Worm (Caenorhabditis elegans) whole organism, L4 larva: ENCODE measurements around the gene ceh-40.

Experiments used
- D1046.2 ChIP-seq: fragments of 200-800 bp; sonication (Bioruptor generic); IDR thresholded peaks from 2 replicates; pipeline ENCODE4 v1.3.6; 2022; ENCODE audit warnings: missing genetic modification characterization, missing compliant biosample characterization
- T20F7.1 ChIP-seq: fragments of 200-800 bp; sonication (Bioruptor generic); optimal IDR thresholded peaks from 2 replicates; lab custom pipeline; 2018; ENCODE audit warnings: mild to moderate bottlenecking, missing genetic modification characterization, missing compliant biosample characterization
- T26A8.4 ChIP-seq: fragments of 200-800 bp; sonication (Bioruptor generic); IDR thresholded peaks from 2 replicates; pipeline ENCODE4 v1.3.6; 2022; ENCODE audit warnings: missing genetic modification characterization, missing compliant biosample characterization
- Y75B8A.6 ChIP-seq: fragments of 200-800 bp; sonication (Bioruptor generic); IDR thresholded peaks from 2 replicates; pipeline ENCODE4 v1.3.6; 2022; ENCODE audit warnings: missing genetic modification reagents, missing genetic modification characterization, missing compliant biosample characterization
- aha-1 ChIP-seq: fragments of 150-350 bp; peaks from one replicate; lab custom pipeline; 2014; ENCODE audit warnings: missing biosample characterization, missing genetic modification characterization
- attf-4 ChIP-seq: sonication (generic microtip); optimal IDR thresholded peaks from 3 replicates; lab custom pipeline; 2017; ENCODE audit warnings: missing biosample characterization, missing genetic modification characterization
- ceh-20 ChIP-seq: fragments of 200-800 bp; sonication (Bioruptor generic); IDR thresholded peaks from 2 replicates; pipeline ENCODE4 v1.3.6; 2022; ENCODE audit warnings: missing genetic modification reagents, missing genetic modification characterization, missing compliant biosample characterization
- ceh-32 ChIP-seq: sonication (generic microtip); optimal IDR thresholded peaks from 2 replicates; lab custom pipeline; 2016; ENCODE audit warnings: mild to moderate bottlenecking, missing genetic modification characterization, missing compliant biosample characterization; ENCODE audit not compliant: poor library complexity
- ceh-82 ChIP-seq: sonication (generic microtip); optimal IDR thresholded peaks from 2 replicates; lab custom pipeline; 2017; ENCODE audit warnings: missing biosample characterization, missing genetic modification characterization
- cey-2 ChIP-seq: sonication (generic microtip); optimal IDR thresholded peaks from 3 replicates; lab custom pipeline; 2017; ENCODE audit warnings: missing genetic modification characterization, mild to moderate bottlenecking, missing compliant biosample characterization, antibody characterized with exemption, borderline replicate concordance; ENCODE audit not compliant: insufficient read depth
- daf-12 ChIP-seq: fragments of 150-350 bp; optimal IDR thresholded peaks from 2 replicates; lab custom pipeline; 2014; ENCODE audit warnings: missing biosample characterization, missing genetic modification reagents, missing genetic modification characterization
- daf-16 ChIP-seq, 3 experiments: sonication (generic microtip); optimal IDR thresholded peaks; 2 replicates each; lab custom pipeline; 2016 to 2017; ENCODE audit warnings: missing genetic modification characterization in 3 of 3, missing genetic modification reagents in 3 of 3, mild to moderate bottlenecking in 2 of 3, missing compliant biosample characterization in 2 of 3, missing biosample characterization in 1 of 3, moderate library complexity in 1 of 3
- daf-8 ChIP-seq: fragments of 200-800 bp; sonication (Bioruptor generic); IDR thresholded peaks from 2 replicates; pipeline ENCODE4 v1.3.6; 2022; ENCODE audit warnings: missing genetic modification characterization, missing compliant biosample characterization
- dmd-6 ChIP-seq: fragments of 200-800 bp; sonication (Bioruptor generic); IDR thresholded peaks from 2 replicates; pipeline ENCODE4 v1.3.6; 2022; ENCODE audit warnings: missing genetic modification reagents, missing genetic modification characterization, missing compliant biosample characterization
- dmd-8 ChIP-seq: fragments of 200-800 bp; sonication (Bioruptor generic); IDR thresholded peaks from 2 replicates; pipeline ENCODE4 v1.3.6; 2022; ENCODE audit warnings: missing genetic modification characterization, missing compliant biosample characterization
- dmd-9 ChIP-seq: fragments of 200-800 bp; sonication (Bioruptor generic); IDR thresholded peaks from 2 replicates; pipeline ENCODE4 v1.3.6; 2022; ENCODE audit warnings: missing genetic modification reagents, missing genetic modification characterization, missing compliant biosample characterization
- duxl-1 ChIP-seq: sonication (generic microtip); optimal IDR thresholded peaks from 2 replicates; lab custom pipeline; 2016; ENCODE audit warnings: mild to moderate bottlenecking, missing genetic modification characterization, moderate library complexity, missing compliant biosample characterization; ENCODE audit not compliant: poor library complexity
- dve-1 ChIP-seq: sonication (generic microtip); optimal IDR thresholded peaks from 2 replicates; lab custom pipeline; 2017; ENCODE audit warnings: antibody characterized with exemption, mild to moderate bottlenecking, missing genetic modification characterization, missing compliant biosample characterization; ENCODE audit not compliant: insufficient read depth
- hlh-30 ChIP-seq: sonication (generic microtip); optimal IDR thresholded peaks from 2 replicates; lab custom pipeline; 2017; ENCODE audit warnings: antibody characterized with exemption, mild to moderate bottlenecking, missing genetic modification characterization, missing compliant biosample characterization; ENCODE audit not compliant: insufficient read depth
- hmg-1.1 ChIP-seq: fragments of 200-800 bp; sonication (Bioruptor generic); IDR thresholded peaks from 2 replicates; pipeline ENCODE4 v1.3.6; 2022; ENCODE audit warnings: missing genetic modification reagents, missing genetic modification characterization, missing compliant biosample characterization
- lin-13 ChIP-seq: fragments of 150-350 bp; optimal IDR thresholded peaks from 2 replicates; lab custom pipeline; 2014; ENCODE audit warnings: missing biosample characterization, missing genetic modification reagents, missing genetic modification characterization
- lin-39 ChIP-seq: fragments of 150-350 bp; optimal IDR thresholded peaks from 2 replicates; lab custom pipeline; 2014; ENCODE audit warnings: missing biosample characterization, missing genetic modification reagents, missing genetic modification characterization
- mdl-1 ChIP-seq, 2 experiments: fragments of 150-350 bp in 1 of 2; sonication (generic microtip) in 1 of 2; optimal IDR thresholded peaks; 2 replicates each; lab custom pipeline; 2014 to 2017; ENCODE audit warnings: missing biosample characterization in 2 of 2, missing genetic modification characterization in 2 of 2
- mes-2 ChIP-seq: sonication (generic microtip); optimal IDR thresholded peaks from 2 replicates; lab custom pipeline; 2016; ENCODE audit warnings: missing genotype, mild to moderate bottlenecking, missing genetic modification characterization, missing compliant biosample characterization; ENCODE audit not compliant: poor library complexity, severe bottlenecking
- mxl-2 ChIP-seq: fragments of 200-800 bp; sonication (Bioruptor generic); conservative IDR thresholded peaks from 2 replicates; pipeline ENCODE4 v1.3.6; 2022; ENCODE audit warnings: missing genetic modification reagents, missing genetic modification characterization, missing compliant biosample characterization
- nhr-11 ChIP-seq: fragments of 150-350 bp; optimal IDR thresholded peaks from 2 replicates; lab custom pipeline; 2014; ENCODE audit warnings: missing biosample characterization, missing genetic modification characterization
- nhr-25 ChIP-seq: sonication (generic microtip); optimal IDR thresholded peaks from 2 replicates; lab custom pipeline; 2017; ENCODE audit warnings: missing genetic modification characterization, mild to moderate bottlenecking, missing compliant biosample characterization, antibody characterized with exemption, moderate library complexity, borderline replicate concordance; ENCODE audit not compliant: insufficient read depth
- nhr-76 ChIP-seq: fragments of 150-350 bp; optimal IDR thresholded peaks from 2 replicates; lab custom pipeline; 2014; ENCODE audit warnings: missing biosample characterization, missing genetic modification characterization
- nhr-77 ChIP-seq: fragments of 150-350 bp; optimal IDR thresholded peaks from 2 replicates; lab custom pipeline; 2014; ENCODE audit warnings: missing biosample characterization, missing genetic modification characterization
- pha-4 ChIP-seq, 2 experiments: fragments of 150-350 bp in 1 of 2; fragments of 200-800 bp in 1 of 2; sonication (Bioruptor generic) in 1 of 2; IDR thresholded peaks in 1 of 2; optimal IDR thresholded peaks in 1 of 2; 2 replicates each; pipeline versions ENCODE4 v1.3.6 to Lab custom; 2014 to 2022; ENCODE audit warnings: missing genetic modification characterization in 2 of 2, missing genetic modification reagents in 2 of 2, missing biosample characterization in 1 of 2, missing compliant biosample characterization in 1 of 2
- pqm-1 ChIP-seq: sonication (generic microtip); optimal IDR thresholded peaks from 2 replicates; lab custom pipeline; 2017; ENCODE audit warnings: missing biosample characterization, missing genetic modification characterization
- saeg-2 ChIP-seq: fragments of 200-800 bp; sonication (Bioruptor generic); IDR thresholded peaks from 2 replicates; pipeline ENCODE4 v1.3.6; 2022; ENCODE audit warnings: missing genetic modification reagents, missing genetic modification characterization, missing compliant biosample characterization
- sdz-12 ChIP-seq: fragments of 200-800 bp; sonication (Bioruptor generic); optimal IDR thresholded peaks from 2 replicates; lab custom pipeline; 2018; ENCODE audit warnings: mild to moderate bottlenecking, missing genetic modification characterization, missing compliant biosample characterization
- set-16 ChIP-seq: fragments of 200-800 bp; sonication (Bioruptor generic); IDR thresholded peaks from 2 replicates; pipeline ENCODE4 v1.3.6; 2022; ENCODE audit warnings: missing genetic modification reagents, missing genetic modification characterization, missing compliant biosample characterization
- skn-1 ChIP-seq: fragments of 150-350 bp; optimal IDR thresholded peaks from 2 replicates; lab custom pipeline; 2014; ENCODE audit warnings: missing biosample characterization, missing genetic modification characterization
- snpc-1.2 ChIP-seq: fragments of 200-800 bp; sonication (Bioruptor generic); IDR thresholded peaks from 2 replicates; pipeline ENCODE4 v1.3.6; 2022; ENCODE audit warnings: missing genetic modification reagents, missing genetic modification characterization, missing compliant biosample characterization
- snpc-4 ChIP-seq: fragments of 150-350 bp; optimal IDR thresholded peaks from 2 replicates; lab custom pipeline; 2014; ENCODE audit warnings: missing biosample characterization, missing genetic modification characterization
- tag-97 ChIP-seq: fragments of 200-800 bp; sonication (Bioruptor generic); IDR thresholded peaks from 2 replicates; pipeline ENCODE4 v1.3.6; 2022; ENCODE audit warnings: missing genetic modification characterization, missing compliant biosample characterization
- unc-130 ChIP-seq: sonication (generic microtip); optimal IDR thresholded peaks from 2 replicates; lab custom pipeline; 2016; ENCODE audit warnings: missing genetic modification reagents, missing genetic modification characterization, missing compliant biosample characterization
- unc-39 ChIP-seq: sonication (generic microtip); optimal IDR thresholded peaks from 2 replicates; lab custom pipeline; 2017; ENCODE audit warnings: missing biosample characterization, missing genetic modification characterization
- unc-62 ChIP-seq, 3 experiments: fragments of 150-350 bp in 1 of 3; sonication (generic microtip); optimal IDR thresholded peaks in 2 of 3; peaks in 1 of 3; 1 replicate in 1 of 3; 2 replicates in 2 of 3; lab custom pipeline; 2014 to 2017; ENCODE audit warnings: missing biosample characterization in 3 of 3, missing genetic modification characterization in 3 of 3, missing genetic modification reagents in 3 of 3, missing genotype in 1 of 3
- zag-1 ChIP-seq: fragments of 150-350 bp; optimal IDR thresholded peaks from 2 replicates; lab custom pipeline; 2014; ENCODE audit warnings: missing biosample characterization, missing genetic modification characterization
- zfp-2 ChIP-seq: sonication (generic microtip); optimal IDR thresholded peaks from 2 replicates; lab custom pipeline; 2016; ENCODE audit warnings: mild to moderate bottlenecking, missing genetic modification characterization, missing compliant biosample characterization
- zfp-3 ChIP-seq: fragments of 200-800 bp; sonication (Bioruptor generic); conservative IDR thresholded peaks from 2 replicates; pipeline ENCODE4 v1.3.6; 2022; ENCODE audit warnings: missing genetic modification reagents, missing genetic modification characterization, missing compliant biosample characterization
- ztf-11 ChIP-seq: fragments of 150-350 bp; optimal IDR thresholded peaks from 2 replicates; lab custom pipeline; 2014; ENCODE audit warnings: missing biosample characterization, missing genetic modification characterization

The ceh-40 gene

DNA sequence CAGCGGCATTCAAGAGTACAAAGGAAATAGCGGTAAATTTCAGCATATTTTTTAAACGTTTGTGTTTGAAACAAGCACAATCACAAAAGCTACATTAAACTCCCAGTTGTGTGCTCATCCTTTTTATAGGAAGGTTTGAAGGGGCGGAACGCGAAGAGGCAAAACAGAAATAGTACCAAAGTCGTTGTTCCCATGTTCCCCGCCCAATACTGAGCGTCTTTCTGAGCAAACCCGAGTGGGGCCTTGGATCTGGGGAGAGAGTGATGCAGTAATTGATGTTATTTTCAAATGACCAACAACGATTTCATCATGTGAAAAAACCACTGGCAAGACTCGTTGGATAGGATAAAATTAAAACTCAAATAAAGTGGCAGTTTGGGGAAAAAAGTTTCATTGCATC is 20.8 kb upstream of the ceh-40 start, which contains the start of gene zig-2:
TSS of gene zig-2 (minus strand) at position 101 of the 400 bp plus-strand sequence.
- no peak for TF ChIP-seq dmd-9
- TF ChIP-seq lin-39 (tag; lab: Kevin White, UChicago): no peak
- TF ChIP-seq cey-2 (tag; lab: Kevin White, UChicago): no peak
- no peak for TF ChIP-seq ceh-82 (tag; lab: Kevin White, UChicago)
- no peak for TF ChIP-seq lin-13 (GFP tag; lab: Kevin White, UChicago)
- TF ChIP-seq unc-130 (GFP tag; lab: Kevin White, UChicago): no peak
- TF ChIP-seq T20F7.1 (GFP tag; lab: Kevin White, UChicago): no peak
- no peak for TF ChIP-seq zfp-2 (tag; lab: Kevin White, UChicago)
- TF ChIP-seq nhr-76 (tag; lab: Kevin White, UChicago): no peak
- no peak for TF ChIP-seq pqm-1
- TF ChIP-seq daf-16 (GFP tag; optimal IDR thresholded peaks at IDR 0.05; lab: Kevin White, UChicago): no peak
- no peak for TF ChIP-seq daf-16 (tag; optimal IDR thresholded peaks at IDR 0.05; lab: Kevin White, UChicago)
- no peak for TF ChIP-seq skn-1 (tag; lab: Kevin White, UChicago)
- TF ChIP-seq sdz-12 (GFP tag; lab: Kevin White, UChicago): no peak
- TF ChIP-seq nhr-25 (tag; lab: Kevin White, UChicago): no peak
- no peak for TF ChIP-seq daf-12 (tag; lab: Kevin White, UChicago)
- no peak for TF ChIP-seq zfp-3 (GFP tag; lab: Robert Waterston, UW)
- TF ChIP-seq hmg-1.1 (GFP tag; lab: Robert Waterston, UW): no peak
- TF ChIP-seq T26A8.4 (GFP tag; lab: Robert Waterston, UW): no peak
- TF ChIP-seq daf-8: no peak

DNA sequence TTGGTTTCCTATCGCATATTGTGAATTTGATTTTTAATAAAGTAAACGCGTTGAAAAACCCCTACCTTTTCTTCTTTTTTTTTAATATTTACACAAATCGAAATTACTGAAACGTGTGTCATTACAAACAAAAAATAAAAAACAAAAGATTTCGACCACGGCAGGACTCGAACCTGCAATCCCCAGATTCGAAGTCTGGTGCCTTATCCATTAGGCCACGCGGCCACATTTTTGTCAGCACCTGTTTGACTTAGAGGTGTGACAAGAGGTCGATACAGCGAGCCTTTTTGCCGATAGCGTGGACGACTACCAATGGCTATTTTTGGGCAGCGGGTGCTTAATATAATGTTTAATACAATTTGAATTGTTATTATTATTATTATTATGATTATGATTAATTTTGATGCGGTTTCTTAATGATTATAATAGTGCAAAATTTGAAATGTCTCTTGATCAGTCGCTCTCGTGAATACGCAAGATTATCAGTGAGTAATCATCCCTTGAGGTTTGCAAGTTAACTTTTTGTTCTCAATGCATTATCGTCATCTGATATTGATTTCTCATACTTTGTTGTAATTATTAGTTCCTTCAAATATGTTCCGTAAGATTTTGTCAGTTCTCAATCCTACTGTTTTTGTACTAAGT is 17.4 kb upstream of the ceh-40 start, which contains the start of gene srd-44:
TSS of gene srd-44 (plus strand) at position 595 of the 645 bp plus-strand sequence.
- TF ChIP-seq nhr-25 (tag; lab: Kevin White, UChicago): no peak
- TF ChIP-seq dmd-9: 0 out of 2 replicates have a peak, but pooled peaks have one; percentile 21
- TF ChIP-seq attf-4: no peak
- TF ChIP-seq saeg-2: no peak
- peak; percentile 88 for TF ChIP-seq snpc-1.2 (GFP tag; lab: Robert Waterston, UW)
- TF ChIP-seq dve-1 (tag; lab: Kevin White, UChicago): no peak
- TF ChIP-seq dmd-6 (GFP tag; lab: Robert Waterston, UW): no peak; the same call in none of the 2 replicates
- TF ChIP-seq duxl-1 (tag; lab: Kevin White, UChicago): peak; percentile 39
- no peak for TF ChIP-seq tag-97 (GFP tag; lab: Robert Waterston, UW)
- TF ChIP-seq hlh-30 (tag; lab: Kevin White, UChicago): no peak
- TF ChIP-seq Y75B8A.6 (GFP tag; lab: Robert Waterston, UW): 0 out of 2 replicates have a peak, but pooled peaks have one; percentile 47
- no peak for TF ChIP-seq nhr-76 (tag; lab: Kevin White, UChicago)
- peak in 1 of 2 experiments; percentile 2 for TF ChIP-seq mdl-1 (tag; optimal IDR thresholded peaks at IDR 0.05; lab: Kevin White, UChicago)
- TF ChIP-seq mes-2 (tag; lab: Kevin White, UChicago): no peak
- TF ChIP-seq zfp-2 (tag; lab: Kevin White, UChicago): no peak
- no peak for TF ChIP-seq aha-1 (tag; lab: Kevin White, UChicago)
- no peak for TF ChIP-seq zag-1
- TF ChIP-seq unc-62 (GFP tag; optimal IDR thresholded peaks at IDR 0.05 in 1 of 2; lab: Kevin White, UChicago): no peak
- no peak for TF ChIP-seq unc-62 (tag; optimal IDR thresholded peaks at IDR 0.05; lab: Kevin White, UChicago)
- TF ChIP-seq unc-39 (tag; lab: Kevin White, UChicago): no peak
- no peak for TF ChIP-seq set-16 (GFP tag; lab: Robert Waterston, UW)
- no peak for TF ChIP-seq ceh-20 (GFP tag; lab: Robert Waterston, UW)
- no peak for TF ChIP-seq D1046.2
- TF ChIP-seq dmd-8 (GFP tag; lab: Robert Waterston, UW): no peak
- no peak for TF ChIP-seq mxl-2
- TF ChIP-seq nhr-11 (tag; lab: Kevin White, UChicago): no peak
- TF ChIP-seq ceh-32 (tag; lab: Kevin White, UChicago): no peak
- TF ChIP-seq unc-130 (GFP tag; lab: Kevin White, UChicago): no peak
- peak; percentile 73; the same call in 1 of the 2 replicates for TF ChIP-seq pha-4 (GFP tag; IDR thresholded peaks at IDR 0.05; lab: Robert Waterston, UW)
- TF ChIP-seq pha-4 (tag; optimal IDR thresholded peaks at IDR 0.05; lab: Kevin White, UChicago): no peak
- TF ChIP-seq ztf-11 (tag; lab: Kevin White, UChicago): no peak
- no peak for TF ChIP-seq nhr-77
- TF ChIP-seq snpc-4 (tag; lab: Kevin White, UChicago): no peak
- TF ChIP-seq lin-13 (GFP tag; lab: Kevin White, UChicago): no peak
